Worm (Caenorhabditis elegans) whole organism, L4 larva: ENCODE data around the gene Y6E2A.1.

Experiments used
- aly-2 ChIP-seq: sonication (generic microtip); optimal IDR thresholded peaks from 2 replicates; lab custom pipeline; 2018; ENCODE audit warnings: missing biosample characterization, missing genetic modification characterization
- attf-4 ChIP-seq: sonication (generic microtip); optimal IDR thresholded peaks from 3 replicates; lab custom pipeline; 2017; ENCODE audit warnings: missing biosample characterization, missing genetic modification characterization
- lin-13 ChIP-seq: fragments of 150-350 bp; optimal IDR thresholded peaks from 2 replicates; lab custom pipeline; 2014; ENCODE audit warnings: missing biosample characterization, missing genetic modification reagents, missing genetic modification characterization
- nhr-11 ChIP-seq: fragments of 150-350 bp; optimal IDR thresholded peaks from 2 replicates; lab custom pipeline; 2014; ENCODE audit warnings: missing biosample characterization, missing genetic modification characterization
- snpc-4 ChIP-seq: fragments of 150-350 bp; optimal IDR thresholded peaks from 2 replicates; lab custom pipeline; 2014; ENCODE audit warnings: missing biosample characterization, missing genetic modification characterization

DNA sequence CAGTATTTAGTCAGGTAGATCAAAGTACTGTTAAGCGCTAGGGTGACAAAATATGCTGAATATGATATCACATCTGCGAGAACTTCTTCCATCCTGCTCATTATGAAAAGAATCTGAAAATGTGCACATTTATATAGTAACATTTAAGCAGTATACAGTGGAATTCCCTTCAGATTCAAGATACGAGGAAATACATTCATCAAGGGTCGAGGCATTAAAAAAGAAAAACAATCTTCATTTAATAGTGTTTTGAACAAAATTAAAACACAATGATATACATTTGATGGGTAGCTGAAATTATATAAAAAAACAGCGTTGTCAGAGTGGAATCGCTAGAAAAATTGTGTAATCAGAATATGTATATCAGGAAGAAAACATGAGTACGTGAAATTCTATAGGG lies 25.4 kb upstream of the Y6E2A.1 start, which contains the start of gene str-27:
- TF ChIP-seq snpc-4 (tag; lab: Kevin White, UChicago) (no peak), lin-13 (GFP tag; lab: Kevin White, UChicago) (no peak), attf-4 (tag; lab: Kevin White, UChicago) (no peak), aly-2 (tag; lab: Kevin White, UChicago) (no peak), nhr-11 (no peak)
